Fruit fly (Drosophila melanogaster) whole organism, adult: ENCODE data around the gene PSMG1.

ENCODE experiments used
- CG11617 ChIP-seq: fragments of 200-800 bp; sonication (Bioruptor generic); optimal IDR thresholded peaks from 2 replicates; lab custom pipeline; 2017; ENCODE audit warnings: mild to moderate bottlenecking, missing biosample characterization, missing genetic modification reagents, missing genetic modification characterization
- CG7045 ChIP-seq: fragments of 200-800 bp; sonication (Bioruptor generic); optimal IDR thresholded peaks from 2 replicates; lab custom pipeline; 2017; ENCODE audit warnings: missing biosample characterization, mild to moderate bottlenecking, missing genetic modification characterization
- CG7101 ChIP-seq: fragments of 200-800 bp; sonication (Bioruptor generic); optimal IDR thresholded peaks from 2 replicates; lab custom pipeline; 2018; ENCODE audit warnings: missing biosample characterization, mild to moderate bottlenecking, missing genetic modification characterization, moderate library complexity
- Clk ChIP-seq: fragments of 200-800 bp; sonication (Bioruptor generic); optimal IDR thresholded peaks from 2 replicates; lab custom pipeline; 2017; ENCODE audit warnings: missing biosample characterization, missing genetic modification characterization
- Hr96 ChIP-seq: fragments of 200-800 bp; sonication (Bioruptor generic); optimal IDR thresholded peaks from 2 replicates; lab custom pipeline; 2016; ENCODE audit warnings: missing biosample characterization, missing genetic modification characterization
- bab1 ChIP-seq: fragments of 200-800 bp; sonication (Bioruptor generic); optimal IDR thresholded peaks from 3 replicates; lab custom pipeline; 2019; ENCODE audit warnings: missing biosample characterization, mild to moderate bottlenecking, missing genetic modification characterization, moderate library complexity
- cnc ChIP-seq, 2 experiments: fragments of >200 bp; optimal IDR thresholded peaks; 2 replicates each; lab custom pipeline; 2017
- kay ChIP-seq: fragments of 200-800 bp; sonication (Bioruptor generic); peaks from one replicate; lab custom pipeline; 2016; ENCODE audit warnings: missing biosample characterization, missing genetic modification characterization, borderline replicate concordance
- ovo ChIP-seq: fragments of 200-800 bp; sonication (Bioruptor generic); optimal IDR thresholded peaks from 2 replicates; lab custom pipeline; 2016; ENCODE audit warnings: missing biosample characterization, missing genetic modification characterization
- pad ChIP-seq: fragments of 200-800 bp; sonication (Bioruptor generic); optimal IDR thresholded peaks from 3 replicates; lab custom pipeline; 2017; ENCODE audit warnings: missing biosample characterization, missing genetic modification characterization, mild to moderate bottlenecking, moderate library complexity, missing genetic modification reagents
- toe ChIP-seq: fragments of 200-800 bp; sonication (Bioruptor generic); optimal IDR thresholded peaks from 2 replicates; lab custom pipeline; 2016; ENCODE audit warnings: missing biosample characterization, missing genetic modification characterization

dm6 chr3R:5758624-5759209, 35.4 kb downstream of the PSMG1 start, which contains the start of gene Sec8:
- no peak for TF ChIP-seq CG7045 (GFP tag; lab: Kevin White, UChicago)
- no peak for TF ChIP-seq ovo (GFP tag; lab: Kevin White, UChicago)
- peak; percentile 45 for TF ChIP-seq CG7101 (tag; lab: Kevin White, UChicago)
- TF ChIP-seq cnc (optimal IDR thresholded peaks at IDR 0.05; lab: Kevin White, UChicago): no peak
- TF ChIP-seq Hr96 (GFP tag; lab: Kevin White, UChicago): peak; percentile 24
- peak; percentile 8 for TF ChIP-seq CG11617 (GFP tag; lab: Kevin White, UChicago)
- peak; percentile 63 for TF ChIP-seq bab1
- TF ChIP-seq Clk (GFP tag; lab: Kevin White, UChicago): no peak
- peak; percentile 2 for TF ChIP-seq pad (GFP tag; lab: Kevin White, UChicago)
- no peak for TF ChIP-seq kay (GFP tag; lab: Kevin White, UChicago)
- no peak for TF ChIP-seq toe (GFP tag; lab: Kevin White, UChicago)
